Fruit fly (Drosophila melanogaster) whole organism, wandering third instar larva: Measurements from ENCODE around the gene grnd.

Experiments used
- CG9705 ChIP-seq: fragments of 200-800 bp; sonication (Bioruptor generic); optimal IDR thresholded peaks from 2 replicates; lab custom pipeline; 2018; ENCODE audit warnings: missing biosample characterization, mild to moderate bottlenecking, missing genetic modification characterization
- CrebA ChIP-seq: fragments of 200-800 bp; sonication (Bioruptor generic); optimal IDR thresholded peaks from 2 replicates; lab custom pipeline; 2016; ENCODE audit warnings: missing biosample characterization, mild to moderate bottlenecking, missing genetic modification characterization, borderline replicate concordance
- Dfd ChIP-seq: fragments of >200 bp; optimal IDR thresholded peaks from 2 replicates; lab custom pipeline; 2017; ENCODE audit warnings: missing biosample characterization, missing genetic modification characterization
- Dif ChIP-seq: fragments of 200-275, 200-300 bp; sonication (Bioruptor generic); optimal IDR thresholded peaks from 2 replicates; lab custom pipeline; 2018; ENCODE audit warnings: missing biosample characterization, missing genetic modification characterization; ENCODE audit not compliant: partially characterized antibody
- HLH106 ChIP-seq: fragments of 200-800 bp; optimal IDR thresholded peaks from 3 replicates; lab custom pipeline; 2019; ENCODE audit warnings: missing biosample characterization, mild to moderate bottlenecking, missing genetic modification characterization, moderate library complexity
- Hnf4 ChIP-seq: fragments of 200-800 bp; sonication (Bioruptor generic); optimal IDR thresholded peaks from 2 replicates; lab custom pipeline; 2016; ENCODE audit warnings: missing biosample characterization, mild to moderate bottlenecking, missing genetic modification characterization
- Hr78 ChIP-seq: fragments of >200 bp; optimal IDR thresholded peaks from 2 replicates; lab custom pipeline; 2017; ENCODE audit warnings: missing biosample characterization, missing genetic modification characterization
- Hr83 ChIP-seq: fragments of 200-300 bp; sonication (Bioruptor generic); optimal IDR thresholded peaks from 2 replicates; lab custom pipeline; 2016; ENCODE audit warnings: missing biosample characterization, mild to moderate bottlenecking, missing genetic modification characterization, moderate library complexity; ENCODE audit not compliant: poor library complexity, severe bottlenecking
- Jra ChIP-seq: sonication (Bioruptor generic); optimal IDR thresholded peaks from 2 replicates; lab custom pipeline; 2016; ENCODE audit warnings: missing biosample characterization, missing genetic modification characterization
- Mio ChIP-seq: sonication (Bioruptor generic); optimal IDR thresholded peaks from 2 replicates; lab custom pipeline; 2016; ENCODE audit warnings: missing biosample characterization, missing genetic modification characterization
- Myc ChIP-seq: fragments of >200 bp; optimal IDR thresholded peaks from 2 replicates; lab custom pipeline; 2017
- N ChIP-seq: fragments of >200 bp; optimal IDR thresholded peaks from 2 replicates; lab custom pipeline; 2018; ENCODE audit warnings: missing biosample characterization, missing external identifiers, missing genetic modification characterization
- OdsH ChIP-seq: fragments of 200-800 bp; sonication (Bioruptor generic); optimal IDR thresholded peaks from 2 replicates; lab custom pipeline; 2016; ENCODE audit warnings: missing biosample characterization, mild to moderate bottlenecking, missing genetic modification characterization
- Rel ChIP-seq, 2 experiments: fragments of 200-800 bp; sonication (Bioruptor generic) in 1 of 2; optimal IDR thresholded peaks; 2 replicates in 1 of 2; 3 replicates in 1 of 2; lab custom pipeline; 2016 to 2019; ENCODE audit warnings: mild to moderate bottlenecking in 2 of 2, missing biosample characterization in 2 of 2, missing genetic modification characterization in 2 of 2, moderate library complexity in 1 of 2
- Sp1 ChIP-seq: fragments of 200-800 bp; sonication (Bioruptor generic); optimal IDR thresholded peaks from 3 replicates; lab custom pipeline; 2019; ENCODE audit warnings: missing biosample characterization, mild to moderate bottlenecking, missing genetic modification characterization, moderate library complexity
- Vsx2 ChIP-seq: fragments of 200-300, 225-300 bp; sonication (Bioruptor generic); optimal IDR thresholded peaks from 2 replicates; lab custom pipeline; 2018; ENCODE audit warnings: missing biosample characterization, missing genetic modification characterization; ENCODE audit not compliant: partially characterized antibody
- dl ChIP-seq, 2 experiments: fragments of 175-275, 200-275 bp in 1 of 2; fragments of 200-275 bp in 1 of 2; sonication (Bioruptor generic); optimal IDR thresholded peaks; lab custom pipeline; 2018; ENCODE audit warnings: mild to moderate bottlenecking in 2 of 2, missing biosample characterization in 2 of 2, missing genetic modification characterization in 2 of 2, moderate library complexity in 2 of 2; ENCODE audit not compliant: partially characterized antibody in 2 of 2, insufficient read depth in 1 of 2
- ey ChIP-seq: fragments of 200-800 bp; sonication (Bioruptor generic); optimal IDR thresholded peaks from 2 replicates; lab custom pipeline; 2016; ENCODE audit warnings: missing biosample characterization, missing genetic modification characterization
- foxo ChIP-seq, 2 experiments: fragments of 200-800 bp; sonication (Bioruptor generic); optimal IDR thresholded peaks; 2 replicates in 1 of 2; 3 replicates in 1 of 2; lab custom pipeline; 2016 to 2017; ENCODE audit warnings: missing biosample characterization in 2 of 2, missing genetic modification characterization in 2 of 2
- fru ChIP-seq: fragments of 200-800 bp; sonication (Bioruptor generic); optimal IDR thresholded peaks from 3 replicates; lab custom pipeline; 2016; ENCODE audit warnings: missing biosample characterization, mild to moderate bottlenecking, missing genetic modification characterization
- h ChIP-seq: fragments of 200-800 bp; sonication (Bioruptor generic); optimal IDR thresholded peaks from 3 replicates; lab custom pipeline; 2016; ENCODE audit warnings: missing biosample characterization, mild to moderate bottlenecking, missing genetic modification characterization
- jim ChIP-seq: fragments of 175-275, 200-325 bp; sonication (Bioruptor generic); optimal IDR thresholded peaks from 2 replicates; lab custom pipeline; 2016; ENCODE audit warnings: missing biosample characterization, mild to moderate bottlenecking, missing genetic modification characterization
- psq ChIP-seq: fragments of 200-800 bp; sonication (Bioruptor generic); optimal IDR thresholded peaks from 3 replicates; lab custom pipeline; 2017; ENCODE audit warnings: missing biosample characterization, mild to moderate bottlenecking, missing genetic modification characterization, moderate library complexity
- rgr ChIP-seq: fragments of 200-800 bp; sonication (Bioruptor generic); optimal IDR thresholded peaks from 3 replicates; lab custom pipeline; 2016; ENCODE audit warnings: missing biosample characterization, mild to moderate bottlenecking, missing genetic modification characterization
- sv ChIP-seq: fragments of 200-800 bp; sonication (Bioruptor generic); optimal IDR thresholded peaks from 3 replicates; lab custom pipeline; 2016; ENCODE audit warnings: missing biosample characterization, missing genetic modification characterization
- tai ChIP-seq: sonication (Bioruptor generic); optimal IDR thresholded peaks from 2 replicates; lab custom pipeline; 2016; ENCODE audit warnings: missing biosample characterization, missing genetic modification characterization
- woc ChIP-seq: sonication (Bioruptor generic); optimal IDR thresholded peaks from 2 replicates; lab custom pipeline; 2016; ENCODE audit warnings: missing biosample characterization, mild to moderate bottlenecking, missing genetic modification characterization

grnd gene

dm6 chr2L:18448639-18449430 is 36.4 kb upstream of the grnd start, which contains the start of gene ncm:
TSS of gene ncm (minus strand) at chr2L:18448957.
- TF ChIP-seq OdsH (GFP tag; lab: Kevin White, UChicago) (no peak), Hnf4 (GFP tag; lab: Kevin White, UChicago) (no peak), Myc (peak; percentile 34), jim (GFP tag; lab: Kevin White, UChicago) (no peak), sv (GFP tag; lab: Kevin White, UChicago) (peak; percentile 12)

dm6 chr2L:18454128-18454788 is 31.0 kb upstream of the grnd start, which contains the start of the genes bsf and Ntf-2r:
TSS of gene bsf (minus strand) at chr2L:18454587.
TSS of gene Ntf-2r (plus strand) at chr2L:18454649.
- TF ChIP-seq Myc (peak; percentile 44), Hr83 (GFP tag; lab: Kevin White, UChicago) (peak; percentile 21), woc (GFP tag; lab: Kevin White, UChicago) (no peak)
- TF ChIP-seq, all 38 proteins: peak for 2

- TF ChIP-seq CG9705 (peak; percentile 22), psq (GFP tag; lab: Kevin White, UChicago) (peak; percentile 78), Dif (peak; percentile 31), h (GFP tag; lab: Kevin White, UChicago) (no peak), foxo (GFP tag; optimal IDR thresholded peaks at IDR 0.05; lab: Kevin White, UChicago) (peak in 1 of 2 experiments; percentile 33), HLH106 (peak; percentile 35), Dfd (GFP tag; lab: Kevin White, UChicago) (no peak), Hnf4 (GFP tag; lab: Kevin White, UChicago) (no peak), Sp1 (GFP tag; lab: Kevin White, UChicago) (peak; percentile 77), N (GFP tag; lab: Kevin White, UChicago) (peak; percentile 53), rgr (GFP tag; lab: Kevin White, UChicago) (peak; percentile 35), ey (GFP tag; lab: Kevin White, UChicago) (peak; percentile 10), sv (GFP tag; lab: Kevin White, UChicago) (no peak), Vsx2 (GFP tag; lab: Kevin White, UChicago) (peak; percentile 36), fru (GFP tag; lab: Kevin White, UChicago) (no peak), Rel (GFP tag; optimal IDR thresholded peaks at IDR 0.05; lab: Kevin White, UChicago) (peak; percentile 22), Rel (tag; optimal IDR thresholded peaks at IDR 0.05; lab: Kevin White, UChicago) (peak; percentile 59), OdsH (GFP tag; lab: Kevin White, UChicago) (peak; percentile 32), jim (GFP tag; lab: Kevin White, UChicago) (peak; percentile 10), tai (no peak)
Measured at dm6 chr2L:18455506-18456491, 29.4 kb upstream of the grnd start.

dm6 chr2L:18456932-18457583 is 28.2 kb upstream of the grnd start:
- TF ChIP-seq jim (GFP tag; lab: Kevin White, UChicago) (peak; percentile 24), Rel (GFP tag; optimal IDR thresholded peaks at IDR 0.05; lab: Kevin White, UChicago) (no peak), Rel (tag; optimal IDR thresholded peaks at IDR 0.05; lab: Kevin White, UChicago) (peak; percentile 53), ey (GFP tag; lab: Kevin White, UChicago) (no peak), psq (GFP tag; lab: Kevin White, UChicago) (peak; percentile 3)

- TF ChIP-seq dl (GFP tag; optimal IDR thresholded peaks at IDR 0.05; lab: Kevin White, UChicago; ENCODE audit: insufficient read depth in 1 of 2, partially characterized antibody in 2 of 2) (no peak), h (GFP tag; lab: Kevin White, UChicago) (no peak), CrebA (no peak), Jra (GFP tag; lab: Kevin White, UChicago) (no peak), woc (GFP tag; lab: Kevin White, UChicago) (no peak), OdsH (GFP tag; lab: Kevin White, UChicago) (no peak), HLH106 (no peak), Mio (GFP tag; lab: Kevin White, UChicago) (no peak), Dif (no peak), Hr83 (GFP tag; lab: Kevin White, UChicago) (no peak), N (GFP tag; lab: Kevin White, UChicago) (no peak), fru (GFP tag; lab: Kevin White, UChicago) (no peak), psq (GFP tag; lab: Kevin White, UChicago) (no peak), Hr78 (GFP tag; lab: Kevin White, UChicago) (no peak)
Measured at dm6 chr2L:18458527-18458926, 26.7 kb upstream of the grnd start.
